Worm (Caenorhabditis elegans): ENCODE data around the gene nhx-4.

The nhx-4 gene

DNA sequence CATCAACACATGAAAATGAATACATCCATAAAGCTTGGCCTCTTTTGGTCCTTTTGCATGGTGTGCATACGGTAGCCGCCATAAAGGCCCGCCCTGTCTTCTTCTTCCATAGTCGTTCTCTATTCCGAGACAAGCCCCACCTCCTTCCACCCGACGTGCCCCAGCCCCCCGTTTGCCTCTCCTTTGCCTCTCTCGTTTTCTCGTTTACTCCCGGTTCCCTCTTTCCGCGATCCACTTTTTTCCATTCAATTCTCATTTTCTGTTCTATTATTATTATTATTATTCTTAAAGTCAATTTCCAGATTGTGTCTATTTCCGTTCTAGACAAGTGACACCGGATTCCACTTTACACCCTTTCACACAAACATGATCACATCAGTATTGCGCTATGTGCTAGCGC, 24.7 kb upstream of the nhx-4 start, which contains the start of gene unc-6:
TSS of gene unc-6 (plus strand) at position 301 of the 400 bp plus-strand sequence.
- TF ChIP-seq Y79H2A.3 (GFP tag; conservative IDR thresholded peaks at IDR 0.05) = no peak
- TF ChIP-seq ztf-18 (tag; optimal IDR thresholded peaks at IDR 0.05) = no peak
- TF ChIP-seq F57C9.4 (tag; optimal IDR thresholded peaks at IDR 0.05) = no peak
- no peak for TF ChIP-seq ceh-91 (GFP tag; IDR thresholded peaks at IDR 0.05)
- no peak for TF ChIP-seq ztf-25 (GFP tag; IDR thresholded peaks at IDR 0.05)
- TF ChIP-seq ceh-58 (GFP tag; IDR thresholded peaks at IDR 0.05) = no peak
- no peak for TF ChIP-seq sptf-2 (GFP tag; optimal IDR thresholded peaks at IDR 0.05)
- no peak for TF ChIP-seq lsy-27 (tag; optimal IDR thresholded peaks at IDR 0.05; ENCODE audit: borderline replicate concordance, insufficient read depth)
- no peak for TF ChIP-seq egl-44 (GFP tag; IDR thresholded peaks at IDR 0.05)

DNA sequence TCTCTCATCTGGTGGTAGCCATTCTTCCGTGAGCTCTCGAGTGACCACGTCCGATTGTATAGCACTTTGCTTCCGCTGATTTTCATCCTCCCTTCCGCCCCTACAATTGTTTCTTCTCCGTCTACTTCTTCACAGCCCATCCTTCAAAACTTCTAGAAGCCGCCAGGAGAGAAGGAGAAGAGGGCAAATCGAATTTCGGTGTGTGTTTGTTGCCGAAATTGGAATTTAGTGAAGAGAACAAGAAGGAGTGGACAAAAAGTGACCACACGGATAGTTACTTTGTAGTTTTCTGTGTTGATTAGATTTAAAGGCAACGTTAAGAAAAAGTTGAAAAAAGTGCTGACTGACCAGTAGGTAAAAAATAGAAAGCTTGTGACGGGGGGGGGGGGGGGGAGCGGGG, 21.0 kb upstream of the nhx-4 start:
- no peak for TF ChIP-seq ztf-6 (GFP tag; IDR thresholded peaks at IDR 0.05)
- no peak for TF ChIP-seq fkh-3 (tag; optimal IDR thresholded peaks at IDR 0.05)
- TF ChIP-seq F23B12.7 (tag; optimal IDR thresholded peaks at IDR 0.05; ENCODE audit: insufficient read depth) = no peak
- no peak for TF ChIP-seq atf-7 (tag; optimal IDR thresholded peaks at IDR 0.05)
- no peak for TF ChIP-seq hlh-26 (GFP tag; conservative IDR thresholded peaks at IDR 0.05)
- TF ChIP-seq Y56A3A.18 (GFP tag; IDR thresholded peaks at IDR 0.05) = no peak
- TF ChIP-seq K12H6.12 (tag; optimal IDR thresholded peaks at IDR 0.05) = no peak
- TF ChIP-seq ets-4 (GFP tag; optimal IDR thresholded peaks at IDR 0.05) = no peak
- TF ChIP-seq nhr-90 (tag; optimal IDR thresholded peaks at IDR 0.05) = no peak
- TF ChIP-seq F10E7.11 (tag; optimal IDR thresholded peaks at IDR 0.05) = no peak
- TF ChIP-seq ztf-28 (GFP tag; IDR thresholded peaks at IDR 0.05) = no peak
- no peak for TF ChIP-seq snpc-3.4 (tag; optimal IDR thresholded peaks at IDR 0.05)
- TF ChIP-seq K11D2.4 (GFP tag; IDR thresholded peaks at IDR 0.05) = no peak
- no peak for TF ChIP-seq Y53G8AR.9 (GFP tag; conservative IDR thresholded peaks at IDR 0.05)
- no peak for TF ChIP-seq egrh-3 (GFP tag; IDR thresholded peaks at IDR 0.05)
- no peak for TF ChIP-seq let-526 (GFP tag; IDR thresholded peaks at IDR 0.05)
- no peak for TF ChIP-seq sdz-38 (tag; optimal IDR thresholded peaks at IDR 0.05)
- TF ChIP-seq nfya-1 (tag; optimal IDR thresholded peaks at IDR 0.05; ENCODE audit: borderline replicate concordance, insufficient read depth) = no peak
- no peak for TF ChIP-seq C06A6.2 (GFP tag; conservative IDR thresholded peaks at IDR 0.05)
- no peak for TF ChIP-seq B0261.1 (tag; optimal IDR thresholded peaks at IDR 0.05)

DNA sequence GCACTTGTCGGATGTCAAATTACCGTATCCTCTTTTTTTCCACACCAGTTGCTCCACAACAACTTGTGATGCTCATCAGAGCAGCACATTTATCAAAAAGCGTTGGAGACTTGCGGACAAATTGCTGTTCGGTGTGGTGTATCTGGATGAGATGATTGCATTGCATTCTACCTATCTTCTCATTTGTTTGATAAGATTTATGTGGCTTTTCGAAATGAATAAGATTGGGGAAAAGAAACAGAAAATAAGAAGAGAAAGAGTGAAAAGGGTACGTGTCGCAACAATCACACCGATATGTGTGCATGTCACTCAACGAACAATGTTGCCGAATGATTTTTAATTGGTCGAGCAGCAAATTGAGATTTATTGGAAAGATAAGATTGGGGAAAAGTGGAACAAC, 20.0 kb upstream of the nhx-4 start:
- TF ChIP-seq madf-6 (GFP tag; IDR thresholded peaks at IDR 0.05) (no peak), unc-62 (GFP tag; optimal IDR thresholded peaks at IDR 0.05) (no peak)

DNA sequence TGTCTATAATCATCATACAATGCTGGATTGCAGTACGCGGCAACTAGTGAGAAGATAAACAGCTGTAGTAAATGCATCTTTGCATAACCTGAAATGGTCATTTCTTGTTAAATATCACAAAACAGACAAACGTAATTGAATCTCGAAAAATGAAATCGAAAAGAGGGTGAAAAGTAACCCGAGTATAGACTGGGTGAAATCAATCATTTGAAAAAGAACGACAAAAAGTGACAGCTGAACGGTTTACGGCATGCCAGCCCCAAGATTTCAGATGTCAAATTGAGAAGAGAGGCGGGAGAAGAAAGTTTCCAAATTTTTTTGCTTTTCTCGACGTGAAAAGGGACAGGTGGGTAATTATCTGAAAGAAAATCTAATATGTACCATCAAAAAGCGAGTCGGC, 14.2 kb upstream of the nhx-4 start, which contains the start of gene F14B8.4:
TSS of gene F14B8.4 (minus strand) at position 101 of the 400 bp plus-strand sequence.
- TF ChIP-seq C06A6.2 (GFP tag; conservative IDR thresholded peaks at IDR 0.05) (no peak), egrh-3 (GFP tag; IDR thresholded peaks at IDR 0.05) (no peak), snpc-1.1 (tag; optimal IDR thresholded peaks at IDR 0.05; ENCODE audit: insufficient read depth) (no peak), athp-1 (tag; optimal IDR thresholded peaks at IDR 0.05) (no peak), ets-4 (GFP tag; optimal IDR thresholded peaks at IDR 0.05) (no peak), Y79H2A.3 (GFP tag; conservative IDR thresholded peaks at IDR 0.05) (no peak), sdz-38 (tag; optimal IDR thresholded peaks at IDR 0.05) (no peak), nfya-2 (GFP tag; IDR thresholded peaks at IDR 0.05) (no peak), pbrm-1 (GFP tag; IDR thresholded peaks at IDR 0.05) (no peak), T07F8.4 (tag; optimal IDR thresholded peaks at IDR 0.05) (no peak), efl-1 (GFP tag; optimal IDR thresholded peaks at IDR 0.05) (no peak), tlf-1 (GFP tag; optimal IDR thresholded peaks at IDR 0.05) (no peak), Y53F4B.3 (GFP tag; IDR thresholded peaks at IDR 0.05) (no peak), rpc-1 (optimal IDR thresholded peaks at IDR 0.05) (no peak), rpc-1 (tag; optimal IDR thresholded peaks at IDR 0.05) (no peak), mxl-1 (tag; optimal IDR thresholded peaks at IDR 0.05) (no peak), ZK185.1 (tag; optimal IDR thresholded peaks at IDR 0.05; ENCODE audit: poor library complexity, severe bottlenecking) (no peak), D2030.7 (GFP tag; IDR thresholded peaks at IDR 0.05) (no peak), F33H1.4 (GFP tag; IDR thresholded peaks at IDR 0.05) (no peak), Y67H2A.10 (GFP tag; conservative IDR thresholded peaks at IDR 0.05) (no peak)

Data from whole organism, young adult.